Fruit fly (Drosophila melanogaster): ENCODE data around the gene CG6689.
A peak's percentile ranks its signal among the peaks of the same experiment; 100 is the strongest.

The CG6689 gene

dm6 chr3R:11200042-11200884 lies 19.6 kb downstream of the CG6689 start:
- TF ChIP-seq CG32121 (GFP tag; IDR thresholded peaks at IDR 0.05) (no peak), CG9948 (tag; optimal IDR thresholded peaks at IDR 0.05) (no peak), EcR (GFP tag; optimal IDR thresholded peaks at IDR 0.05) (peak; percentile 94)

dm6 chr3R:11199227-11199835 lies 20.5 kb downstream of the CG6689 start:
- TF ChIP-seq D1 (tag; optimal IDR thresholded peaks at IDR 0.05) = no peak
- TF ChIP-seq Snoo (tag; optimal IDR thresholded peaks at IDR 0.05) = peak; percentile 29

- TF ChIP-seq CG17806 (tag; optimal IDR thresholded peaks at IDR 0.05) = no peak
- TF ChIP-seq CG10348 (GFP tag; IDR thresholded peaks at IDR 0.05) = no peak
- 0 out of 2 replicates have a peak, but pooled peaks have one; percentile 35 for TF ChIP-seq CG12605 (GFP tag; IDR thresholded peaks at IDR 0.05)
- 0 out of 2 replicates have a peak, but pooled peaks have one; percentile 14 for TF ChIP-seq CG32121 (GFP tag; IDR thresholded peaks at IDR 0.05)
- no peak for TF ChIP-seq Ets98B (GFP tag; IDR thresholded peaks at IDR 0.05)
- TF ChIP-seq CG9948 (tag; optimal IDR thresholded peaks at IDR 0.05) = no peak
- TF ChIP-seq CG4496 (GFP tag; IDR thresholded peaks at IDR 0.05) = 0 out of 3 replicates have a peak, but pooled peaks have one; percentile 11
- TF ChIP-seq CG13204 (GFP tag; optimal IDR thresholded peaks at IDR 0.05) = no peak
- peak; percentile 47; the same call in 1 of the 3 replicates for TF ChIP-seq fd96Ca (GFP tag; IDR thresholded peaks at IDR 0.05)
- TF ChIP-seq CG34367 (tag; optimal IDR thresholded peaks at IDR 0.05) = no peak
- TF ChIP-seq CG8301 (tag; optimal IDR thresholded peaks at IDR 0.05) = no peak
- no peak for TF ChIP-seq Pif1B (GFP tag; optimal IDR thresholded peaks at IDR 0.05)
- TF ChIP-seq gl (tag; optimal IDR thresholded peaks at IDR 0.05) = no peak
Measured at dm6 chr3R:11198062-11198472, 21.8 kb downstream of the CG6689 start.

dm6 chr3R:11197389-11197716 lies 22.5 kb downstream of the CG6689 start, which contains the start of gene cu:
Gene cu (plus strand): TSS chr3R:11197592.
- TF ChIP-seq CG14655 (GFP tag; optimal IDR thresholded peaks at IDR 0.05) (no peak), D1 (tag; optimal IDR thresholded peaks at IDR 0.05) (no peak), CG10348 (GFP tag; IDR thresholded peaks at IDR 0.05) (no peak), CG8159 (tag; optimal IDR thresholded peaks at IDR 0.05) (no peak), fd96Ca (GFP tag; IDR thresholded peaks at IDR 0.05) (peak; percentile 93), CG9948 (tag; optimal IDR thresholded peaks at IDR 0.05) (no peak), rn (GFP tag; IDR thresholded peaks at IDR 0.05) (no peak), CG13204 (GFP tag; optimal IDR thresholded peaks at IDR 0.05) (no peak)

dm6 chr3R:11196648-11197388 lies 23.0 kb downstream of the CG6689 start:
- TF ChIP-seq CG15710 (tag; optimal IDR thresholded peaks at IDR 0.05) = peak; percentile 99
- TF ChIP-seq CG4496 (GFP tag; IDR thresholded peaks at IDR 0.05) = peak; percentile 97
- TF ChIP-seq fd96Ca (GFP tag; IDR thresholded peaks at IDR 0.05) = no peak
- TF ChIP-seq CG8159 (tag; optimal IDR thresholded peaks at IDR 0.05) = peak; percentile 99
- peak; percentile 94 for TF ChIP-seq CG12605 (GFP tag; IDR thresholded peaks at IDR 0.05)
- TF ChIP-seq CG13204 (GFP tag; optimal IDR thresholded peaks at IDR 0.05) = peak; percentile 86
- TF ChIP-seq CG32121 (GFP tag; IDR thresholded peaks at IDR 0.05) = peak; percentile 99
- TF ChIP-seq CG8301 (tag; optimal IDR thresholded peaks at IDR 0.05) = peak; percentile 99
- TF ChIP-seq gl (tag; optimal IDR thresholded peaks at IDR 0.05) = peak; percentile 89
- TF ChIP-seq CG17806 (tag; optimal IDR thresholded peaks at IDR 0.05) = peak; percentile 98
- TF ChIP-seq rn (GFP tag; IDR thresholded peaks at IDR 0.05) = peak; percentile 97
- peak; percentile 97 for TF ChIP-seq CG10348 (GFP tag; IDR thresholded peaks at IDR 0.05)
- TF ChIP-seq Pif1B (GFP tag; optimal IDR thresholded peaks at IDR 0.05) = peak; percentile 93
- TF ChIP-seq CG14655 (GFP tag; optimal IDR thresholded peaks at IDR 0.05) = peak; percentile 100
- TF ChIP-seq D1 (tag; optimal IDR thresholded peaks at IDR 0.05) = peak; percentile 99
- TF ChIP-seq Snoo (tag; optimal IDR thresholded peaks at IDR 0.05) = peak; percentile 99
- TF ChIP-seq Pif1A (GFP tag; optimal IDR thresholded peaks at IDR 0.05) = peak; percentile 44
- TF ChIP-seq CG9948 (tag; optimal IDR thresholded peaks at IDR 0.05) = peak; percentile 100
- peak; percentile 97 for TF ChIP-seq EcR (GFP tag; optimal IDR thresholded peaks at IDR 0.05)
- peak; percentile 96 for TF ChIP-seq CG34367 (tag; optimal IDR thresholded peaks at IDR 0.05)
- peak; percentile 95 for TF ChIP-seq Ets98B (GFP tag; IDR thresholded peaks at IDR 0.05)

- no peak for TF ChIP-seq rn (GFP tag; IDR thresholded peaks at IDR 0.05)
- TF ChIP-seq CG10348 (GFP tag; IDR thresholded peaks at IDR 0.05) = no peak
- TF ChIP-seq Ets98B (GFP tag; IDR thresholded peaks at IDR 0.05) = no peak
- TF ChIP-seq fd96Ca (GFP tag; IDR thresholded peaks at IDR 0.05) = no peak
- no peak for TF ChIP-seq CG9948 (tag; optimal IDR thresholded peaks at IDR 0.05)
- TF ChIP-seq CG34367 (tag; optimal IDR thresholded peaks at IDR 0.05) = no peak
- TF ChIP-seq CG4496 (GFP tag; IDR thresholded peaks at IDR 0.05) = no peak
- TF ChIP-seq D1 (tag; optimal IDR thresholded peaks at IDR 0.05) = no peak
- TF ChIP-seq CG12605 (GFP tag; IDR thresholded peaks at IDR 0.05) = no peak
- no peak for TF ChIP-seq CG14655 (GFP tag; optimal IDR thresholded peaks at IDR 0.05)
- TF ChIP-seq Snoo (tag; optimal IDR thresholded peaks at IDR 0.05) = no peak
- TF ChIP-seq gl (tag; optimal IDR thresholded peaks at IDR 0.05) = no peak
- TF ChIP-seq CG13204 (GFP tag; optimal IDR thresholded peaks at IDR 0.05) = no peak
- TF ChIP-seq CG32121 (GFP tag; IDR thresholded peaks at IDR 0.05) = no peak
Measured at dm6 chr3R:11195792-11196191, 24.1 kb downstream of the CG6689 start, which contains the start of gene CG18577. Gene CG18577 (plus strand): TSS chr3R:11196092.
